Fruit fly (Drosophila melanogaster): Measurements from ENCODE around the gene ome.

DNA sequence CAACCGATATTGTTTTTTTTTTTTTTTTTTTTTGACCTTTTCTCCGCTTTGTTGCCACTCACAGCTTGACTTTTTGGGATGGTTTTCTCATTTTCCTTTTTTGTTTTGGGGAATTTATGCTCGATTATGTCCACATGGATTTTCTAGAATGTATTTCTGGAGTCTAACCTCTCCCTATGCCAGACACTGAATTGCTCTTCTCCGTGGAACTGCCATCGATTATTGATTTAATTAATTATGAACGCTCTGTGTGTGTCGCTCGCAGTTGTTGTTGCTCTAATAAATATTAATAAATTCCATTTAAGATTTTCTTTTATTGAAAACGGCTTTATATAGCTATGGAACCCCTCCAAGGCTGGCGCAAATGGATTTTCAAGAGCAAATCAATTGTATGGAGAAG is 17.0 kb upstream of the ome start:
- TF ChIP-seq CG10274 (GFP tag; optimal IDR thresholded peaks at IDR 0.05) (no peak), cato (GFP tag; optimal IDR thresholded peaks at IDR 0.05; ENCODE audit: borderline replicate concordance) (no peak), h (optimal IDR thresholded peaks at IDR 0.05) (no peak), inv (GFP tag; IDR thresholded peaks at IDR 0.05; ENCODE audit: partially characterized antibody) (no peak), twi (tag; optimal IDR thresholded peaks at IDR 0.05) (peak; percentile 40), fu2 (GFP tag; optimal IDR thresholded peaks at IDR 0.05) (no peak), lola (GFP tag; optimal IDR thresholded peaks at IDR 0.05) (no peak), CG11085 (GFP tag; IDR thresholded peaks at IDR 0.05) (no peak), prd (optimal IDR thresholded peaks at IDR 0.05) (no peak), prd (GFP tag; IDR thresholded peaks at IDR 0.05) (no peak), Poxn (GFP tag; IDR thresholded peaks at IDR 0.05) (no peak), CG31441 (GFP tag; IDR thresholded peaks at IDR 0.05) (no peak), kni (GFP tag; optimal IDR thresholded peaks at IDR 0.05) (no peak), Mes4 (GFP tag; optimal IDR thresholded peaks at IDR 0.05) (no peak), CG2202 (tag; optimal IDR thresholded peaks at IDR 0.05) (no peak)

Data from whole organism, embryonic.